Worm (Caenorhabditis elegans) whole organism, L4 larva: ENCODE data around the gene col-91.

Experiments used
- egl-27 ChIP-seq: sonication (generic microtip); optimal IDR thresholded peaks from 3 replicates; lab custom pipeline; 2017; ENCODE audit warnings: missing biosample characterization, missing genetic modification reagents, missing genetic modification characterization
- nhr-77 ChIP-seq: fragments of 150-350 bp; optimal IDR thresholded peaks from 2 replicates; lab custom pipeline; 2014; ENCODE audit warnings: missing biosample characterization, missing genetic modification characterization
- pha-4 ChIP-seq, 2 experiments: fragments of 150-350 bp in 1 of 2; fragments of 200-800 bp in 1 of 2; sonication (Bioruptor generic) in 1 of 2; IDR thresholded peaks in 1 of 2; optimal IDR thresholded peaks in 1 of 2; 2 replicates each; pipeline versions ENCODE4 v1.3.6 to Lab custom; 2014 to 2022; ENCODE audit warnings: missing genetic modification characterization in 2 of 2, missing genetic modification reagents in 2 of 2, missing biosample characterization in 1 of 2, missing compliant biosample characterization in 1 of 2

DNA sequence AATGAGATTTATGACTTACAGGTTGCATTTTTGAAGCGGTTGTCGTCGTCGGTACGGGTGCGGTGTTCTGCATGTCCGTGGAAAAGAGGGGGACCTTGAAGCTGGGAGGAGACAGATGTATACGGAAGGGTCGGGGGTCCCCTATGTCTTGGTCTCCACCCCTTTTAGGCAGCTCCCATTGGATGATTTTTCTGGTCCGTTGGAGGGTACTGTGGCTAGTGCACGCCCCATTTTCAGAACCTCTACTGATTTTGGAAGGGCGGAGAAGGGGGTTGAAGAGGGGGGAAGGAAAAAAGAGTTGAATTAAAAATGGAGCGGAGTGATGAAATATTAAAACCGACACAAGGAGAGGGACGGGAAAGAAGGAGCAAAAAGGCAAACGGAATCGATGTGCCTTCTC lies 47.2 kb downstream of the col-91 start, which contains the start of gene unc-86:
- TF ChIP-seq pha-4 (GFP tag; IDR thresholded peaks at IDR 0.05; lab: Robert Waterston, UW) = no peak
- no peak for TF ChIP-seq pha-4 (tag; optimal IDR thresholded peaks at IDR 0.05; lab: Kevin White, UChicago)
- TF ChIP-seq nhr-77 (tag; lab: Kevin White, UChicago) = no peak
- no peak for TF ChIP-seq egl-27
